Worm (Caenorhabditis elegans): ENCODE measurements around the gene rfth-1.

rfth-1 gene

DNA sequence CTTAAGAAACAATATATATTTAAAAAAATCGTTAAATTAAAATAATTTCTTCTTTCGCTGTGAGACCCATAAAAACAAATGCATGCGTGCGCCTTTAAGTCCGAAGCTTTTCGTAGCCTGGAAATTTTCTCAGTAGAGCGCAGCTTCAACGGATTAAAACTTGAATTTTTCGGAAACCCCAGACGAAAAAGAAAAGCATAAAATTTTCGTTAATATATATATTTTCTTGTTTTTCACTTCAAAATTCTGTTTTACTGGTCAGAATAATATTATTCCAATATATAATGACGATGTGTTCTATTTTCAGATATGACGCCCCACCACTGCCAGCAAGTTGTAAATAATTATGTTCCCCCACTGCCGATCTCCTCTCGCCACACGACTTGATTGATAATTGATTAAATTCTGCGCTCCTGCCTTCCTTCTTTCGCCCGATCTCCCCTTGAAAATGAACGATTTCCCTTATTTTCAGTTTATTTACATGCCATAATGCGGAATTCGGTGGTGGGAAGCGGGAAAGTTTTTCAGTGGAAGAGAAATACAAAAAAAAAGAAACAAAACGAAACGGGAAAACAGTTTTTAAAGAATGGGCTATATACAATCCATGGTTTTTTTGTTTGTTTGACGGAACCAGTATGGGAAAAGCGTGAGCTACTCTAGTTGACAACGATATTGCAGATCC lies 42.9 kb downstream of the rfth-1 start (continued):
- no peak for TF ChIP-seq cey-2 (tag; optimal IDR thresholded peaks at IDR 0.05; ENCODE audit: borderline replicate concordance, insufficient read depth)
- no peak for TF ChIP-seq hmg-1.1 (GFP tag; IDR thresholded peaks at IDR 0.05)
- TF ChIP-seq php-3 (GFP tag; IDR thresholded peaks at IDR 0.05): 0 out of 2 replicates have a peak, but pooled peaks have one; percentile 31
- no peak for TF ChIP-seq egl-27 (tag; optimal IDR thresholded peaks at IDR 0.05)
- TF ChIP-seq lsy-2 (tag; optimal IDR thresholded peaks at IDR 0.05): peak; percentile 33 to 72
- peak; percentile 99 for TF ChIP-seq ama-1 (optimal IDR thresholded peaks at IDR 0.05)
- 0 out of 4 replicates have a peak, but pooled peaks of 1 of the 2 experiments have one; percentile 7 for TF ChIP-seq madf-5 (GFP tag; IDR thresholded peaks at IDR 0.05)
- TF ChIP-seq aly-2 (tag; optimal IDR thresholded peaks at IDR 0.05): no peak
- no peak for TF ChIP-seq lim-7 (GFP tag; IDR thresholded peaks at IDR 0.05)
- TF ChIP-seq jun-1 (tag; optimal IDR thresholded peaks at IDR 0.05): no peak
- TF ChIP-seq unc-62 (GFP tag; optimal IDR thresholded peaks at IDR 0.05 in 1 of 2): peak in 1 of 2 experiments; percentile 63
- no peak for TF ChIP-seq unc-62 (tag; optimal IDR thresholded peaks at IDR 0.05)
- TF ChIP-seq mxl-3 (GFP tag; optimal IDR thresholded peaks at IDR 0.05): peak; percentile 31
- no peak for TF ChIP-seq F37D6.2 (tag; optimal IDR thresholded peaks at IDR 0.05)
- TF ChIP-seq F49E8.2 (tag; optimal IDR thresholded peaks at IDR 0.05; ENCODE audit: borderline replicate concordance): no peak
- TF ChIP-seq vab-7 (GFP tag; IDR thresholded peaks at IDR 0.05): 0 out of 2 replicates have a peak, but pooled peaks have one; percentile 4
- 0 out of 2 replicates have a peak, but pooled peaks have one; percentile 40 for TF ChIP-seq Y105C5A.15 (GFP tag; IDR thresholded peaks at IDR 0.05)
- peak; percentile 89; the same call in 1 of the 2 replicates for TF ChIP-seq zfp-3 (GFP tag; conservative IDR thresholded peaks at IDR 0.05)
- TF ChIP-seq snpc-1.2 (GFP tag; IDR thresholded peaks at IDR 0.05): no peak
- no peak for TF ChIP-seq ceh-32 (tag; optimal IDR thresholded peaks at IDR 0.05; ENCODE audit: poor library complexity)
- no peak for TF ChIP-seq pha-4 (GFP tag; IDR thresholded peaks at IDR 0.05)
- TF ChIP-seq pha-4 (tag; optimal IDR thresholded peaks at IDR 0.05): peak; percentile 11
- TF ChIP-seq zip-11 (GFP tag; IDR thresholded peaks at IDR 0.05): no peak
- no peak; the same call in 1 of the 2 replicates for TF ChIP-seq dmd-6 (GFP tag; IDR thresholded peaks at IDR 0.05)
- 0 out of 2 replicates have a peak, but pooled peaks have one; percentile 30 for TF ChIP-seq dmd-8 (GFP tag; IDR thresholded peaks at IDR 0.05)
- no peak for TF ChIP-seq attf-4 (tag; optimal IDR thresholded peaks at IDR 0.05)
- no peak for TF ChIP-seq lin-15B (tag; optimal IDR thresholded peaks at IDR 0.05)
- TF ChIP-seq nhr-76 (tag; optimal IDR thresholded peaks at IDR 0.05): no peak
- no peak for TF ChIP-seq T20F7.1 (GFP tag; optimal IDR thresholded peaks at IDR 0.05)
- TF ChIP-seq nhr-28 (tag; optimal IDR thresholded peaks at IDR 0.05): no peak
- TF ChIP-seq ztf-11 (tag; optimal IDR thresholded peaks at IDR 0.05): no peak

DNA sequence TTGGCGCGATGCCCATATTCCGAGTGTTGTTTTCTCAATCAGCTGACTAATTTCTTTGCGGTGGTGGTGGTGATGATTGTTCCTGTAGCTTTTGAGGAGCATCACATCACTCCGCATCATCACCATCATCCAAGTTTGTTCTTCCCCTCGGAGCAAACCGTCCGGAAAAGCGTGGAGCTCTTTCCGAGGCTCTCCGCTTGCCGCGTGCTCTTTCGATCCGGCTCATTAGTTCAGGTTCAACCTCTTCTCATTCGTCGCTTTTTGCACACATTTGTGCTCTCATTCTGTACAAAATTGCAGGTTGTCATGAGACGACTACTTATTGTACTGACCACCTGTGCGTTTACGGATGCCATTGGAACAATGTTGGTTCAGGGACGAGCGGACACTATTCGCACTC lies 45.9 kb downstream of the rfth-1 start, which contains the start of gene M01H9.5:
M01H9.5 (plus strand) TSS at position 301 of the 400 bp plus-strand sequence.
- TF ChIP-seq Y75B8A.6 (GFP tag; IDR thresholded peaks at IDR 0.05): no peak
- TF ChIP-seq hif-1 (tag; optimal IDR thresholded peaks at IDR 0.05): no peak
- no peak for TF ChIP-seq zag-1 (tag; optimal IDR thresholded peaks at IDR 0.05)
- no peak for TF ChIP-seq nhr-28 (tag; optimal IDR thresholded peaks at IDR 0.05)
- no peak for TF ChIP-seq gei-8 (GFP tag; optimal IDR thresholded peaks at IDR 0.05)
- no peak for TF ChIP-seq daf-8 (GFP tag; IDR thresholded peaks at IDR 0.05)
- TF ChIP-seq fos-1 (tag; optimal IDR thresholded peaks at IDR 0.05): no peak
- TF ChIP-seq jun-1 (tag; optimal IDR thresholded peaks at IDR 0.05): no peak
- TF ChIP-seq Y105C5A.15 (GFP tag; IDR thresholded peaks at IDR 0.05): no peak
- no peak for TF ChIP-seq daf-19 (GFP tag; conservative IDR thresholded peaks at IDR 0.05)
- no peak for TF ChIP-seq spr-3 (GFP tag; optimal IDR thresholded peaks at IDR 0.05)
- TF ChIP-seq daf-12 (tag; optimal IDR thresholded peaks at IDR 0.05): no peak
- no peak for TF ChIP-seq ZK337.2 (GFP tag; IDR thresholded peaks at IDR 0.05)
- TF ChIP-seq nhr-76 (tag; optimal IDR thresholded peaks at IDR 0.05): no peak
- TF ChIP-seq lin-1 (GFP tag; IDR thresholded peaks at IDR 0.05): no peak
- no peak for TF ChIP-seq unc-130 (GFP tag; optimal IDR thresholded peaks at IDR 0.05)
- no peak for TF ChIP-seq dmd-6 (GFP tag; IDR thresholded peaks at IDR 0.05)
